Worm (Caenorhabditis elegans): ENCODE measurements around the gene lido-2.
A peak's percentile ranks its signal among the peaks of the same experiment; 100 is the strongest.

DNA sequence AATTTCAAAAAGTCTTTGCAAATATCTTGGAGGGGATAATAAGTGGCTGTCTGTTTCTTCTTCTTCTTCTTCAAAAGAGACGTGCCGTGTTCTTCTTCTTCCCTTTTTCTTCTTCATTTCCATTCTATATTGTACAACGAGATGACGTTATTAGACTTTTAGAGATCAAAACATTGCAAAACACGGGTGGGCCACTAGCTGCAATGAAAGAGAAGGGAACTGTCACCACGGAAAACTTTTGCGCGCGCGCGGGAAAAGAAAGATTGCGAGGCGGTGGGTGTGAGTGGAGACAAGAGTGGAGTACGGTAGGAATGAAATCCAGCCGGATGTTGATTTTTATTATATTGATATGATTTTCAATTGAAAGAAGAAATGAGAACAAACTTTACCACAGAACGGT, 46.4 kb downstream of the lido-2 start:
- peak; percentile 22 for TF ChIP-seq efl-1 (GFP tag; optimal IDR thresholded peaks at IDR 0.05)
- no peak for TF ChIP-seq unc-62 (GFP tag; optimal IDR thresholded peaks at IDR 0.05)
- TF ChIP-seq gei-17 (GFP tag; optimal IDR thresholded peaks at IDR 0.05): no peak
- no peak for TF ChIP-seq mcd-1 (GFP tag; IDR thresholded peaks at IDR 0.05)
- no peak for TF ChIP-seq tbp1 (GFP tag; optimal IDR thresholded peaks at IDR 0.05)
- no peak for TF ChIP-seq snpc-3.4 (tag; optimal IDR thresholded peaks at IDR 0.05)

Data from whole organism, young adult.